Worm (Caenorhabditis elegans): ENCODE data around the gene apm-3.

Gene apm-3

DNA sequence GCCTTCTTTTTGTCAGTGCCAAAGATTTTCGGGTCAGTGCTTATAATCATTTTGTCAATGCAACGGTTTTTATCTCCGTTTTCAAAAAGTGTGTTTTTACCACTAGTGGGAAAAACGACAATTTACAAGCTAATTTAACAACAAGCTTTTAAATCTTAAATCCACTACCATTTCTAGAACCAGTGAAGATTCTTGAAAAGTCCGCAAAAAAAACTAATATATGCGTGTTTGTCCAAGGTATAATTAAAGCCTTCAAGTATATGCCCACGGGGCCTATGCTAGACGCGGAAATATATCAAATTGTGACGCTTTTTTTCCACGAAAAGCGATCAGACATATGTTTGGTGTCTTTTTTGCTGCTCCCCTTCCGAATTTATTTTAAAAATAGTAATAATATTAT is 42.2 kb upstream of the apm-3 start:
- TF ChIP-seq snpc-4 (tag; optimal IDR thresholded peaks at IDR 0.05) (no peak), nhr-47 (tag; optimal IDR thresholded peaks at IDR 0.05) (peak; percentile 21), efl-3 (GFP tag; optimal IDR thresholded peaks at IDR 0.05) (no peak), C16A3.4 (tag; optimal IDR thresholded peaks at IDR 0.05) (no peak), elt-2 (tag; optimal IDR thresholded peaks at IDR 0.05) (no peak), Y116A8C.19 (tag; optimal IDR thresholded peaks at IDR 0.05; ENCODE audit: borderline replicate concordance) (no peak), dpl-1 (GFP tag; optimal IDR thresholded peaks at IDR 0.05) (no peak), nhr-28 (tag; optimal IDR thresholded peaks at IDR 0.05) (no peak), tbx-2 (tag; optimal IDR thresholded peaks at IDR 0.05) (no peak), ztf-11 (tag; optimal IDR thresholded peaks at IDR 0.05) (no peak), jun-1 (tag; optimal IDR thresholded peaks at IDR 0.05) (no peak), nhr-12 (tag; optimal IDR thresholded peaks at IDR 0.05) (no peak), aly-2 (tag; optimal IDR thresholded peaks at IDR 0.05) (no peak), hlh-17 (GFP tag; optimal IDR thresholded peaks at IDR 0.05; ENCODE audit: borderline replicate concordance) (no peak), pax-3 (tag; optimal IDR thresholded peaks at IDR 0.05) (peak; percentile 1), unc-86 (tag; optimal IDR thresholded peaks at IDR 0.05) (no peak), ama-1 (optimal IDR thresholded peaks at IDR 0.05) (no peak), fkh-8 (tag; optimal IDR thresholded peaks at IDR 0.05) (peak; percentile 65), aha-1 (tag; optimal IDR thresholded peaks at IDR 0.05) (no peak), unc-62 (GFP tag; optimal IDR thresholded peaks at IDR 0.05) (no peak), lin-13 (GFP tag; optimal IDR thresholded peaks at IDR 0.05) (no peak), nhr-71 (tag; optimal IDR thresholded peaks at IDR 0.05) (peak; percentile 31), mep-1 (tag; optimal IDR thresholded peaks at IDR 0.05) (no peak), lin-39 (tag; optimal IDR thresholded peaks at IDR 0.05) (no peak), F16B12.6 (tag; optimal IDR thresholded peaks at IDR 0.05) (no peak), unc-30 (tag; optimal IDR thresholded peaks at IDR 0.05) (no peak), ceh-63 (GFP tag; optimal IDR thresholded peaks at IDR 0.05) (no peak), lin-14 (GFP tag; optimal IDR thresholded peaks at IDR 0.05) (peak; percentile 43), nhr-84 (tag; optimal IDR thresholded peaks at IDR 0.05) (no peak), irx-1 (tag; optimal IDR thresholded peaks at IDR 0.05) (no peak), lin-15B (tag; optimal IDR thresholded peaks at IDR 0.05) (no peak), ceh-8 (GFP tag; optimal IDR thresholded peaks at IDR 0.05) (no peak), snu-23 (GFP tag; optimal IDR thresholded peaks at IDR 0.05) (no peak), rnt-1 (tag; optimal IDR thresholded peaks at IDR 0.05) (no peak), isw-1 (GFP tag; IDR thresholded peaks at IDR 0.05) (no peak), nhr-85 (tag) (peak; percentile 18), mdl-1 (tag; optimal IDR thresholded peaks at IDR 0.05) (no peak), alr-1 (tag; optimal IDR thresholded peaks at IDR 0.05; ENCODE audit: borderline replicate concordance) (no peak), fos-1 (tag; optimal IDR thresholded peaks at IDR 0.05) (no peak), sup-37 (GFP tag; optimal IDR thresholded peaks at IDR 0.05) (no peak)

DNA sequence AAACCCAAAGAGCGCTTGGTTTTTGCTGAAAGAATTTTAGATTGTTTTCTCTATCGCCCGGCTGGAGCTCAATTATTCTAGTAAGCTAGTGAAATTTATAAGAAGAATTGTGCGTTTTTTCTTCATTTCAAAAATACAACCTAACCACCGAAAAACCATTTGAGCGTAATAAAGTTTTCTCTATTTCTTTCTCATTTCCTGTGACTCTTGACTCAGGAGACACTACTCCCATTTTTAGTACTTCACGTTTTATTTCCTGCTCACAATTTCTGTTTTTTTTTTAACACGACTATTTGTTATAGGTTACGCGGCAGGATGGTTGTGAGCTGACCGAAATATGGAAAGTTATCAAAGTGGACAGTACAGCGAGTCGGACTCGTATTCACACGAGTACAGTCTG is 41.8 kb upstream of the apm-3 start, which contains the start of gene F35H12.6:
F35H12.6 (plus strand) TSS at position 301 of the 400 bp plus-strand sequence.
- TF ChIP-seq C34B4.2 (tag; optimal IDR thresholded peaks at IDR 0.05) (no peak), nhr-237 (tag; optimal IDR thresholded peaks at IDR 0.05) (no peak), mdl-1 (tag; optimal IDR thresholded peaks at IDR 0.05) (no peak), F16B12.6 (tag; optimal IDR thresholded peaks at IDR 0.05) (no peak), dsc-1 (tag; optimal IDR thresholded peaks at IDR 0.05) (no peak), unc-62 (GFP tag; optimal IDR thresholded peaks at IDR 0.05) (no peak), hlh-17 (GFP tag; optimal IDR thresholded peaks at IDR 0.05; ENCODE audit: borderline replicate concordance) (no peak), nhr-71 (tag; optimal IDR thresholded peaks at IDR 0.05) (no peak), C04F5.9 (tag; optimal IDR thresholded peaks at IDR 0.05) (no peak), unc-130 (tag; optimal IDR thresholded peaks at IDR 0.05) (no peak), lir-3 (tag; optimal IDR thresholded peaks at IDR 0.05; ENCODE audit: poor library complexity) (no peak), jun-1 (tag; optimal IDR thresholded peaks at IDR 0.05) (no peak), ama-1 (optimal IDR thresholded peaks at IDR 0.05) (no peak), lin-13 (GFP tag; optimal IDR thresholded peaks at IDR 0.05) (no peak)
